Worm (Caenorhabditis elegans): Measurements from ENCODE around the gene mpz-6.

mpz-6 gene

ce11 chrII:9356723-9357122 is 50.2 kb downstream of the mpz-6 start:
- TF ChIP-seq sma-9 (GFP tag; optimal IDR thresholded peaks at IDR 0.05) (peak; percentile 84), sma-9 (tag; optimal IDR thresholded peaks at IDR 0.05) (no peak), lin-39 (tag; optimal IDR thresholded peaks at IDR 0.05) (no peak), nhr-11 (tag; optimal IDR thresholded peaks at IDR 0.05) (no peak), mbf-1 (tag; optimal IDR thresholded peaks at IDR 0.05) (no peak), snpc-4 (tag; optimal IDR thresholded peaks at IDR 0.05) (no peak), lsy-2 (tag; optimal IDR thresholded peaks at IDR 0.05) (peak in 1 of 2 experiments; percentile 60), nhr-10 (tag; optimal IDR thresholded peaks at IDR 0.05) (no peak), blmp-1 (tag; optimal IDR thresholded peaks at IDR 0.05; ENCODE audit: insufficient read depth) (peak; percentile 58), nhr-237 (tag; optimal IDR thresholded peaks at IDR 0.05) (no peak), peb-1 (tag; optimal IDR thresholded peaks at IDR 0.05) (no peak), nhr-129 (tag; optimal IDR thresholded peaks at IDR 0.05) (peak; percentile 75), ztf-11 (tag; optimal IDR thresholded peaks at IDR 0.05) (no peak), fos-1 (tag; optimal IDR thresholded peaks at IDR 0.05) (peak; percentile 45), Y55F3AM.14 (GFP tag; optimal IDR thresholded peaks at IDR 0.05) (no peak), ZK546.5 (tag; optimal IDR thresholded peaks at IDR 0.05) (no peak), F13H6.1 (tag; optimal IDR thresholded peaks at IDR 0.05) (peak; percentile 72), nhr-77 (tag; optimal IDR thresholded peaks at IDR 0.05) (no peak), mdl-1 (tag; optimal IDR thresholded peaks at IDR 0.05) (peak; percentile 44 to 58), egl-27 (tag; optimal IDR thresholded peaks at IDR 0.05) (peak; percentile 75), ceh-82 (tag; optimal IDR thresholded peaks at IDR 0.05) (no peak), nhr-21 (tag; optimal IDR thresholded peaks at IDR 0.05) (peak; percentile 37), gmeb-1 (tag; optimal IDR thresholded peaks at IDR 0.05) (no peak), zag-1 (tag; optimal IDR thresholded peaks at IDR 0.05) (peak; percentile 17), aly-2 (tag; optimal IDR thresholded peaks at IDR 0.05) (no peak), crh-2 (tag; optimal IDR thresholded peaks at IDR 0.05) (peak; percentile 28), unc-55 (GFP tag; optimal IDR thresholded peaks at IDR 0.05) (peak; percentile 51), nhr-23 (tag; optimal IDR thresholded peaks at IDR 0.05) (no peak), nhr-25 (tag; optimal IDR thresholded peaks at IDR 0.05) (peak; percentile 38), sma-3 (GFP tag; optimal IDR thresholded peaks at IDR 0.05) (peak; percentile 38), ztf-4 (tag; optimal IDR thresholded peaks at IDR 0.05) (no peak), ama-1 (optimal IDR thresholded peaks at IDR 0.05) (no peak), sem-4 (tag; optimal IDR thresholded peaks at IDR 0.05) (peak; percentile 57), C34F6.9 (tag; optimal IDR thresholded peaks at IDR 0.05) (peak; percentile 52), unc-62 (GFP tag; optimal IDR thresholded peaks at IDR 0.05) (no peak)
